Worm (Caenorhabditis elegans) whole organism, young adult: Measurements from ENCODE around the gene C14A4.12.

Source experiments
- B0019.2 ChIP-seq: fragments of 200-800 bp; sonication (Bioruptor generic); conservative IDR thresholded peaks from 2 replicates; pipeline ENCODE4 v1.3.6; 2022; ENCODE audit warnings: missing genetic modification reagents, missing genetic modification characterization, missing compliant biosample characterization
- B0261.1 ChIP-seq: sonication (generic microtip); optimal IDR thresholded peaks from 2 replicates; lab custom pipeline; 2016; ENCODE audit warnings: mild to moderate bottlenecking, missing genetic modification characterization, moderate library complexity, missing compliant biosample characterization
- D2030.7 ChIP-seq: fragments of 200-800 bp; sonication (Bioruptor generic); IDR thresholded peaks from 2 replicates; pipeline ENCODE4 v1.3.6; 2022; ENCODE audit warnings: missing genetic modification reagents, missing genetic modification characterization, missing compliant biosample characterization
- F23B12.7 ChIP-seq: sonication (generic microtip); optimal IDR thresholded peaks from 2 replicates; lab custom pipeline; 2017; ENCODE audit warnings: missing genetic modification characterization, mild to moderate bottlenecking, missing compliant biosample characterization, antibody characterized with exemption, moderate library complexity; ENCODE audit not compliant: insufficient read depth
- F33H1.4 ChIP-seq: fragments of 200-800 bp; sonication (Bioruptor generic); IDR thresholded peaks from 2 replicates; pipeline ENCODE4 v1.3.6; 2022; ENCODE audit warnings: missing genetic modification reagents, missing genetic modification characterization, missing compliant biosample characterization
- F37B4.10 ChIP-seq: fragments of 200-800 bp; sonication (Bioruptor generic); IDR thresholded peaks from 2 replicates; pipeline ENCODE4 v1.3.6; 2022; ENCODE audit warnings: missing genetic modification characterization, missing compliant biosample characterization
- F55B11.4 ChIP-seq: sonication (generic microtip); optimal IDR thresholded peaks from 2 replicates; lab custom pipeline; 2016; ENCODE audit warnings: missing compliant biosample characterization, missing genetic modification characterization, borderline replicate concordance; ENCODE audit not compliant: insufficient read depth
- T07F8.4 ChIP-seq: sonication (generic microtip); optimal IDR thresholded peaks from 2 replicates; lab custom pipeline; 2016; ENCODE audit warnings: mild to moderate bottlenecking, missing genetic modification characterization, moderate library complexity, missing compliant biosample characterization
- Y56A3A.18 ChIP-seq: fragments of 200-800 bp; sonication (Bioruptor generic); IDR thresholded peaks from 2 replicates; pipeline ENCODE4 v1.3.6; 2022; ENCODE audit warnings: missing genetic modification reagents, missing genetic modification characterization, missing compliant biosample characterization
- Y95B8A.8 ChIP-seq: fragments of 200-800 bp; sonication (Bioruptor generic); IDR thresholded peaks from 2 replicates; pipeline ENCODE4 v1.3.6; 2022; ENCODE audit warnings: missing genetic modification reagents, missing genetic modification characterization, missing compliant biosample characterization
- akir-1 ChIP-seq: fragments of 200-800 bp; sonication (Bioruptor generic); optimal IDR thresholded peaks from 2 replicates; lab custom pipeline; 2018; ENCODE audit warnings: mild to moderate bottlenecking, missing genetic modification characterization, moderate library complexity, missing compliant biosample characterization
- ama-1 ChIP-seq, 3 experiments: fragments of 150-350 bp in 1 of 3; sonication (generic microtip) in 2 of 3; optimal IDR thresholded peaks; 2 replicates each; lab custom pipeline; 2014 to 2018; ENCODE audit warnings: missing biosample characterization in 2 of 3, missing genetic modification characterization in 2 of 3, missing genetic modification reagents in 2 of 3
- attf-6 ChIP-seq: fragments of 200-800 bp; sonication (Bioruptor generic); IDR thresholded peaks from 2 replicates; pipeline ENCODE4 v1.3.6; 2022; ENCODE audit warnings: missing genetic modification reagents, missing genetic modification characterization, missing compliant biosample characterization
- ceh-40 ChIP-seq: fragments of 200-800 bp; sonication (Bioruptor generic); IDR thresholded peaks from 2 replicates; pipeline ENCODE4 v1.3.6; 2022; ENCODE audit warnings: missing genetic modification characterization, missing compliant biosample characterization
- ceh-58 ChIP-seq: fragments of 200-800 bp; sonication (Bioruptor generic); IDR thresholded peaks from 2 replicates; pipeline ENCODE4 v1.3.6; 2022; ENCODE audit warnings: missing genetic modification characterization, missing compliant biosample characterization
- ceh-91 ChIP-seq: fragments of 200-800 bp; sonication (Bioruptor generic); IDR thresholded peaks from 2 replicates; pipeline ENCODE4 v1.3.6; 2022; ENCODE audit warnings: missing genetic modification reagents, missing genetic modification characterization, missing compliant biosample characterization
- dpl-1 ChIP-seq: fragments of 150-350 bp; optimal IDR thresholded peaks from 2 replicates; lab custom pipeline; 2014; ENCODE audit warnings: missing biosample characterization, missing genetic modification reagents, missing genetic modification characterization
- efl-1 ChIP-seq: fragments of 150-350 bp; optimal IDR thresholded peaks from 2 replicates; lab custom pipeline; 2014; ENCODE audit warnings: missing biosample characterization, missing genetic modification reagents, missing genetic modification characterization
- him-1 ChIP-seq: sonication (generic microtip); optimal IDR thresholded peaks from 2 replicates; lab custom pipeline; 2016; ENCODE audit warnings: missing genotype, missing genetic modification reagents, missing genetic modification characterization, missing compliant biosample characterization
- hlh-26 ChIP-seq: fragments of 200-800 bp; sonication (Bioruptor generic); conservative IDR thresholded peaks from 2 replicates; pipeline ENCODE4 v1.3.6; 2022; ENCODE audit warnings: missing genetic modification reagents, missing genetic modification characterization, missing compliant biosample characterization
- hrde-1 ChIP-seq: sonication (generic microtip); optimal IDR thresholded peaks from 2 replicates; lab custom pipeline; 2016; ENCODE audit warnings: missing genetic modification characterization, mild to moderate bottlenecking, missing compliant biosample characterization, moderate library complexity, missing genotype, missing genetic modification reagents, borderline replicate concordance
- let-526 ChIP-seq: fragments of 200-800 bp; sonication (Bioruptor generic); IDR thresholded peaks from 2 replicates; pipeline ENCODE4 v1.3.6; 2022; ENCODE audit warnings: missing genetic modification reagents, missing genetic modification characterization, missing compliant biosample characterization
- lin-26 ChIP-seq: fragments of 200-800 bp; sonication (Bioruptor generic); IDR thresholded peaks from 2 replicates; pipeline ENCODE4 v1.3.6; 2022; ENCODE audit warnings: missing genetic modification reagents, missing genetic modification characterization, missing compliant biosample characterization
- lin-40 ChIP-seq: sonication (generic microtip); optimal IDR thresholded peaks from 2 replicates; lab custom pipeline; 2016; ENCODE audit warnings: missing genetic modification characterization, mild to moderate bottlenecking, missing compliant biosample characterization, missing genotype, missing genetic modification reagents
- lsl-1 ChIP-seq: fragments of 200-800 bp; sonication (Bioruptor generic); optimal IDR thresholded peaks from 2 replicates; lab custom pipeline; 2018; ENCODE audit warnings: mild to moderate bottlenecking, missing genetic modification characterization, moderate library complexity, missing compliant biosample characterization
- madf-3 ChIP-seq: fragments of 200-800 bp; sonication (Bioruptor generic); IDR thresholded peaks from 2 replicates; pipeline ENCODE4 v1.3.6; 2022; ENCODE audit warnings: missing genetic modification reagents, missing genetic modification characterization, missing compliant biosample characterization
- madf-6 ChIP-seq: fragments of 200-800 bp; sonication (Bioruptor generic); IDR thresholded peaks from 2 replicates; pipeline ENCODE4 v1.3.6; 2022; ENCODE audit warnings: missing genetic modification reagents, missing genetic modification characterization, missing compliant biosample characterization
- madf-8 ChIP-seq: fragments of 200-800 bp; sonication (Bioruptor generic); conservative IDR thresholded peaks from 2 replicates; pipeline ENCODE4 v1.3.6; 2022; ENCODE audit warnings: missing genetic modification reagents, missing genetic modification characterization, missing compliant biosample characterization
- mcd-1 ChIP-seq: fragments of 200-800 bp; sonication (Bioruptor generic); IDR thresholded peaks from 2 replicates; pipeline ENCODE4 v1.3.6; 2022; ENCODE audit warnings: missing genetic modification reagents, missing genetic modification characterization, missing compliant biosample characterization
- mel-28 ChIP-seq: sonication (generic microtip); optimal IDR thresholded peaks from 2 replicates; lab custom pipeline; 2016; ENCODE audit warnings: borderline replicate concordance, mild to moderate bottlenecking, missing genetic modification characterization, missing compliant biosample characterization
- mxl-1 ChIP-seq: sonication (generic microtip); optimal IDR thresholded peaks from 2 replicates; lab custom pipeline; 2016; ENCODE audit warnings: missing genetic modification characterization, missing compliant biosample characterization
- nfya-1 ChIP-seq: sonication (generic microtip); optimal IDR thresholded peaks from 2 replicates; lab custom pipeline; 2017; ENCODE audit warnings: antibody characterized with exemption, missing compliant biosample characterization, missing genetic modification characterization, borderline replicate concordance; ENCODE audit not compliant: insufficient read depth
- nfyb-1 ChIP-seq: fragments of 200-800 bp; sonication (Bioruptor generic); IDR thresholded peaks from 2 replicates; pipeline ENCODE4 v1.3.6; 2022; ENCODE audit warnings: missing genetic modification reagents, missing genetic modification characterization, missing compliant biosample characterization
- nhr-120 ChIP-seq: fragments of 200-800 bp; sonication (Bioruptor generic); IDR thresholded peaks from 2 replicates; pipeline ENCODE4 v1.3.6; 2022; ENCODE audit warnings: missing genetic modification characterization, missing compliant biosample characterization
- nhr-90 ChIP-seq: sonication (generic microtip); optimal IDR thresholded peaks from 2 replicates; lab custom pipeline; 2016; ENCODE audit warnings: missing genotype, mild to moderate bottlenecking, missing genetic modification characterization, missing compliant biosample characterization
- pbrm-1 ChIP-seq: fragments of 200-800 bp; sonication (Bioruptor generic); IDR thresholded peaks from 2 replicates; pipeline ENCODE4 v1.3.6; 2022; ENCODE audit warnings: missing genetic modification reagents, missing genetic modification characterization, missing compliant biosample characterization
- snpc-3.4 ChIP-seq: sonication (generic microtip); optimal IDR thresholded peaks from 2 replicates; lab custom pipeline; 2017; ENCODE audit warnings: missing genetic modification characterization, mild to moderate bottlenecking, missing compliant biosample characterization, antibody characterized with exemption, moderate library complexity, missing genotype, missing genetic modification reagents
- somi-1 ChIP-seq: fragments of 200-800 bp; sonication (Bioruptor generic); optimal IDR thresholded peaks from 2 replicates; lab custom pipeline; 2018; ENCODE audit warnings: mild to moderate bottlenecking, missing genetic modification characterization, missing compliant biosample characterization
- unc-62 ChIP-seq: fragments of 150-350 bp; optimal IDR thresholded peaks from 2 replicates; lab custom pipeline; 2014; ENCODE audit warnings: missing biosample characterization, missing genetic modification reagents, missing genetic modification characterization
- xnd-1 ChIP-seq: sonication (generic microtip); optimal IDR thresholded peaks from 2 replicates; lab custom pipeline; 2016; ENCODE audit warnings: missing genotype, missing genetic modification reagents, missing genetic modification characterization, missing compliant biosample characterization
- zfh-2 ChIP-seq: fragments of 200-800 bp; sonication (Bioruptor generic); conservative IDR thresholded peaks from 2 replicates; pipeline ENCODE4 v1.3.6; 2022; ENCODE audit warnings: missing genetic modification reagents, missing genetic modification characterization, missing compliant biosample characterization
- ztf-18 ChIP-seq: sonication (generic microtip); optimal IDR thresholded peaks from 2 replicates; lab custom pipeline; 2016; ENCODE audit warnings: missing genotype, mild to moderate bottlenecking, missing genetic modification characterization, missing compliant biosample characterization
- ztf-22 ChIP-seq: fragments of 200-800 bp; sonication (Bioruptor generic); optimal IDR thresholded peaks from 2 replicates; lab custom pipeline; 2018; ENCODE audit warnings: mild to moderate bottlenecking, missing genetic modification characterization, moderate library complexity, missing compliant biosample characterization
- ztf-26 ChIP-seq: sonication (generic microtip); optimal IDR thresholded peaks from 2 replicates; lab custom pipeline; 2017; ENCODE audit warnings: missing genetic modification characterization, missing compliant biosample characterization
- ztf-3 ChIP-seq: fragments of 200-800 bp; sonication (Bioruptor generic); optimal IDR thresholded peaks from 2 replicates; lab custom pipeline; 2018; ENCODE audit warnings: mild to moderate bottlenecking, missing genetic modification characterization, missing compliant biosample characterization

Gene C14A4.12

DNA sequence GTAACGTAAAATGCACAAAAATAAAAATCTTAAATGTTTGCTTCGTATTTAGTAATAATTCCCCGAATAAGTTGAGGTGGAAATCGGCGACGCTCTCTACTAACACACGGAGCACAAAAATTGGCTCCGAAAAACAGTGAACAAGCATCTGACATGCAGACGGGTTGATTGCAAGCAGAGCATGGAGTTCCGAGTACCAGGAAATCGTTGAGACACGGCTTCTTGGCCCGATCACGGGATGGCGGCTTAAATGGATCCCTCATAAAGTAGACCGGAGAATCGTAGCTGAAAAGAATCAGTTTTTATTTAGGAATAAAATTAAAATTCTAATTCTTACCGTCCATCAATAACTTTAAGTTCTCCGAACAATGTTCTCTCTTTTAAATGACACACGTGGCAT, 49.4 kb downstream of the C14A4.12 start (continued):
- TF ChIP-seq ceh-40 (no peak), mel-28 (tag; lab: Kevin White, UChicago) (no peak), unc-62 (GFP tag; lab: Kevin White, UChicago) (no peak), pbrm-1 (GFP tag; lab: Robert Waterston, UW) (no peak), ztf-3 (GFP tag; lab: Kevin White, UChicago) (no peak), ztf-26 (tag; lab: Kevin White, UChicago) (no peak), B0019.2 (0 out of 2 replicates have a peak, but pooled peaks have one; percentile 9), madf-3 (GFP tag; lab: Robert Waterston, UW) (0 out of 2 replicates have a peak, but pooled peaks have one; percentile 2), zfh-2 (GFP tag; lab: Robert Waterston, UW) (no peak), ztf-22 (GFP tag; lab: Kevin White, UChicago) (no peak), attf-6 (GFP tag; lab: Robert Waterston, UW) (no peak), Y95B8A.8 (GFP tag; lab: Robert Waterston, UW) (no peak), somi-1 (GFP tag; lab: Kevin White, UChicago) (no peak), D2030.7 (GFP tag; lab: Robert Waterston, UW) (0 out of 2 replicates have a peak, but pooled peaks have one; percentile 13), efl-1 (GFP tag; lab: Kevin White, UChicago) (no peak), him-1 (tag; lab: Kevin White, UChicago) (no peak), nhr-90 (tag; lab: Kevin White, UChicago) (no peak), mcd-1 (GFP tag; lab: Robert Waterston, UW) (0 out of 2 replicates have a peak, but pooled peaks have one; percentile 4), ama-1 (optimal IDR thresholded peaks at IDR 0.05; lab: Kevin White, UChicago) (no peak), ama-1 (GFP tag; optimal IDR thresholded peaks at IDR 0.05; lab: Kevin White, UChicago) (no peak)
- TF ChIP-seq, all 124 proteins: peak for 9

DNA sequence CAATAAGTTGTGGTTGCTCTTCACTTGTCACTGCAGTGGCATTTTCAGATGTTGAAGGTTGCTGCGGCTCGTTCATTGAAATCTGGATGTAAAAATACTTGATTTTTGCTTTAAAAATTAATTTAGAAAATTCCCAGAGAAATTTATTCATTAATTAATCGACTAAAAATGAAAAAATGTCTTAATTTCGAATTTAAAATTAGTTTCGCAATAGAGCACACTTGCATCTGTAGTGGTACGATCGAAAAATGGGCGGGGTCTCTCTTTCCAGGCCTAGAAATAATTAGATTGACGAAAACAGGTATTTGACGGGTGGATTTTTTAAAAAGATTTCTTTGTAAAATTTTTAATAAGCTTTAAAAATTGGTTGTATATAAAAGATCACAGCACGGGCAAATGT, 49.9 kb downstream of the C14A4.12 start, which contains the start of gene D2089.8:
Gene D2089.8, minus strand, starts transcription at position 84 of the 400 bp plus-strand sequence.
- no peak for TF ChIP-seq ceh-58 (GFP tag; lab: Robert Waterston, UW)
- no peak for TF ChIP-seq F23B12.7 (tag; lab: Kevin White, UChicago)
- TF ChIP-seq mxl-1 (tag; lab: Kevin White, UChicago) = no peak
- TF ChIP-seq ceh-91 (GFP tag; lab: Robert Waterston, UW) = peak; percentile 53
- no peak for TF ChIP-seq nfya-1 (tag; lab: Kevin White, UChicago)
- TF ChIP-seq akir-1 (GFP tag; lab: Kevin White, UChicago) = no peak
- peak; percentile 45 for TF ChIP-seq F33H1.4
- peak; percentile 94 for TF ChIP-seq madf-6 (GFP tag; lab: Robert Waterston, UW)
- no peak for TF ChIP-seq nhr-120
- TF ChIP-seq nfyb-1 (GFP tag; lab: Robert Waterston, UW) = no peak
- no peak for TF ChIP-seq F55B11.4 (tag; lab: Kevin White, UChicago)
- no peak for TF ChIP-seq snpc-3.4 (tag; lab: Kevin White, UChicago)
- TF ChIP-seq lin-26 (GFP tag; lab: Robert Waterston, UW) = no peak
- no peak for TF ChIP-seq T07F8.4 (tag; lab: Kevin White, UChicago)
- TF ChIP-seq hrde-1 (tag; lab: Kevin White, UChicago) = no peak
- TF ChIP-seq hlh-26 (GFP tag; lab: Robert Waterston, UW) = no peak
- TF ChIP-seq F37B4.10 (GFP tag; lab: Robert Waterston, UW) = no peak
- no peak for TF ChIP-seq lin-40 (tag; lab: Kevin White, UChicago)
- no peak for TF ChIP-seq let-526 (GFP tag; lab: Robert Waterston, UW)
- no peak for TF ChIP-seq nhr-90 (tag; lab: Kevin White, UChicago)
- TF ChIP-seq ztf-18 = no peak
- no peak for TF ChIP-seq Y56A3A.18 (GFP tag; lab: Robert Waterston, UW)
- TF ChIP-seq xnd-1 (tag; lab: Kevin White, UChicago) = peak; percentile 48
- peak; percentile 92 for TF ChIP-seq madf-8
- TF ChIP-seq B0261.1 (tag; lab: Kevin White, UChicago) = no peak
- peak; percentile 67 for TF ChIP-seq efl-1 (GFP tag; lab: Kevin White, UChicago)
- peak; percentile 22 for TF ChIP-seq dpl-1 (GFP tag; lab: Kevin White, UChicago)
- TF ChIP-seq D2030.7 (GFP tag; lab: Robert Waterston, UW) = 0 out of 2 replicates have a peak, but pooled peaks have one; percentile 23
- peak; percentile 71 for TF ChIP-seq lsl-1 (GFP tag; lab: Kevin White, UChicago)
- TF ChIP-seq, all 124 proteins: peak for 9
